Worm (Caenorhabditis elegans) whole organism, mixed stage, embryonic: ENCODE data around the gene C25E10.4.

Experiments used
- ces-1 ChIP-seq: fragments of 150-350 bp; optimal IDR thresholded peaks from 2 replicates; lab custom pipeline; 2014; ENCODE audit warnings: missing biosample characterization, missing genetic modification reagents, missing genetic modification characterization
- nhr-12 ChIP-seq: fragments of 150-350 bp; optimal IDR thresholded peaks from 2 replicates; lab custom pipeline; 2014; ENCODE audit warnings: missing biosample characterization, missing genetic modification characterization
- pha-4 ChIP-seq: fragments of 150-350 bp; optimal IDR thresholded peaks from 2 replicates; lab custom pipeline; 2018; ENCODE audit warnings: missing biosample characterization, missing genetic modification reagents, missing genetic modification characterization

DNA sequence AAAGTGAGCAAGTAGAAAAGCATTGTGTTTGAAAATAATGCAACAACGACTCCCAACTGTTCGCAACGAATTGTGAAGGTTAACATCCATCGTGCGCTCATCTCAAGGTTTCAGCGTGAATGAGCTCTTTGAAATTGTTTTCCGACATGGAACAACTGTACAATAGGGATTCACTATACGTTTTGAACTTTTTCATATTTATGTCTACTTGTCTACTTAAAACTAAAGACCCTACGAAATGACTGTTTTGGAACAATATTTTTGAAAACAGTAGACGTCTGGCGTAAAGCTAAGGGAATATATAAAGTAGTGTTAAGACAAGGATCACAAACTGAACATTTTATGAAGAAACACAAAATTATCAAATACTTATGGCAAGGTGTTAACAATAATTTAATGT, 49.8 kb upstream of the C25E10.4 start, which contains the start of gene str-86:
- TF ChIP-seq nhr-12 (no peak), ces-1 (GFP tag; lab: Kevin White, UChicago) (no peak), pha-4 (tag; lab: Kevin White, UChicago) (no peak)
